Worm (Caenorhabditis elegans) whole organism, young adult: ENCODE data around the gene lgc-38.

ENCODE experiments used
- ama-1 ChIP-seq, 3 experiments: fragments of 150-350 bp in 1 of 3; sonication (generic microtip) in 2 of 3; optimal IDR thresholded peaks; 2 replicates each; lab custom pipeline; 2014 to 2018; ENCODE audit warnings: missing biosample characterization in 2 of 3, missing genetic modification characterization in 2 of 3, missing genetic modification reagents in 2 of 3
- cebp-2 ChIP-seq: fragments of 200-800 bp; sonication (Bioruptor generic); IDR thresholded peaks from 2 replicates; pipeline ENCODE4 v1.3.6; 2022; ENCODE audit warnings: missing genetic modification characterization, missing compliant biosample characterization
- ceh-79 ChIP-seq: sonication (generic microtip); optimal IDR thresholded peaks from 2 replicates; lab custom pipeline; 2017; ENCODE audit warnings: mild to moderate bottlenecking, missing genetic modification characterization, missing compliant biosample characterization
- dpl-1 ChIP-seq: fragments of 150-350 bp; optimal IDR thresholded peaks from 2 replicates; lab custom pipeline; 2014; ENCODE audit warnings: missing biosample characterization, missing genetic modification reagents, missing genetic modification characterization
- him-1 ChIP-seq: sonication (generic microtip); optimal IDR thresholded peaks from 2 replicates; lab custom pipeline; 2016; ENCODE audit warnings: missing genotype, missing genetic modification reagents, missing genetic modification characterization, missing compliant biosample characterization
- lsl-1 ChIP-seq: fragments of 200-800 bp; sonication (Bioruptor generic); optimal IDR thresholded peaks from 2 replicates; lab custom pipeline; 2018; ENCODE audit warnings: mild to moderate bottlenecking, missing genetic modification characterization, moderate library complexity, missing compliant biosample characterization
- madf-6 ChIP-seq: fragments of 200-800 bp; sonication (Bioruptor generic); IDR thresholded peaks from 2 replicates; pipeline ENCODE4 v1.3.6; 2022; ENCODE audit warnings: missing genetic modification reagents, missing genetic modification characterization, missing compliant biosample characterization
- mcd-1 ChIP-seq: fragments of 200-800 bp; sonication (Bioruptor generic); IDR thresholded peaks from 2 replicates; pipeline ENCODE4 v1.3.6; 2022; ENCODE audit warnings: missing genetic modification reagents, missing genetic modification characterization, missing compliant biosample characterization
- nhr-90 ChIP-seq: sonication (generic microtip); optimal IDR thresholded peaks from 2 replicates; lab custom pipeline; 2016; ENCODE audit warnings: missing genotype, mild to moderate bottlenecking, missing genetic modification characterization, missing compliant biosample characterization
- pha-4 ChIP-seq: fragments of 150-350 bp; sonication (generic microtip); optimal IDR thresholded peaks from 2 replicates; lab custom pipeline; 2014; ENCODE audit warnings: missing biosample characterization, missing genetic modification reagents, missing genetic modification characterization
- unc-62 ChIP-seq: fragments of 150-350 bp; optimal IDR thresholded peaks from 2 replicates; lab custom pipeline; 2014; ENCODE audit warnings: missing biosample characterization, missing genetic modification reagents, missing genetic modification characterization

DNA sequence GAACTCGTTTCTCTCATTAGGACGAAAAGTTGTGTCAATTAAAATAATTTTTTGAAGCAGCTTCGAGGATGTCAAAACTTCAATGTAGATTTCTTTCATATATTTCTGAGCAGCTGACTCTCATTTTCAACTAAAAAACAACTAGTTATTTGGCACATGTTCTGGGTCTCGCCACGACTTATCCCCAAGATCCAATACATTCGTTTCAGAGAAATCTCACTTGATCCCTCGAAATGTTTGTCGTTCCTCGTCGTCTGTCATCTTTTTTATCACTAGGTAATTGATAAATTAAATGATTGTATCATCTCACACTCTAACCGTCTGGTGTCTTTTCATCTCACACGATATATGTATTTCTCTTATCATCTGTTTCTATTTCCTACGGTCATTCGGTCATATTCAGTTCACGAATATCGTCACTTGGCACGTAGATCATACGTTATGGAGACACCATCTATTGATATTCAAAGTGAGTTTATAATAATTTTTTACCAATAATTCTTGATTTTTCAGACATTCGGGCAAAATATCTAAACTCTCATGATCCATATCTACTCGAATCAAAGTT, 46.9 kb upstream of the lgc-38 start, which contains the start of the genes rpn-6.1 and F57B9.1:
- TF ChIP-seq lsl-1 (GFP tag; lab: Kevin White, UChicago) = no peak
- TF ChIP-seq cebp-2 = no peak
- TF ChIP-seq ama-1 (optimal IDR thresholded peaks at IDR 0.05; lab: Kevin White, UChicago) = no peak
- no peak for TF ChIP-seq ama-1 (GFP tag; optimal IDR thresholded peaks at IDR 0.05; lab: Kevin White, UChicago)
- TF ChIP-seq ceh-79 (tag; lab: Kevin White, UChicago) = no peak
- no peak for TF ChIP-seq dpl-1
- TF ChIP-seq nhr-90 (tag; lab: Kevin White, UChicago) = no peak
- TF ChIP-seq madf-6 = no peak
- TF ChIP-seq him-1 (tag; lab: Kevin White, UChicago) = no peak
- TF ChIP-seq unc-62 (GFP tag; lab: Kevin White, UChicago) = no peak
- TF ChIP-seq mcd-1 (GFP tag; lab: Robert Waterston, UW) = no peak
- TF ChIP-seq pha-4 (tag; lab: Kevin White, UChicago) = no peak
